Worm (Caenorhabditis elegans): ENCODE data around the gene pycr-1.

The pycr-1 gene

ce11 chrX:12179090-12179488, 32.5 kb downstream of the pycr-1 start:
- no peak for TF ChIP-seq hmg-11 (tag; optimal IDR thresholded peaks at IDR 0.05)
- peak; percentile 56 for TF ChIP-seq pha-4 (tag; optimal IDR thresholded peaks at IDR 0.05)

ce11 chrX:12179817-12180384, 33.3 kb downstream of the pycr-1 start:
- TF ChIP-seq tbx-2 (tag; optimal IDR thresholded peaks at IDR 0.05) = peak; percentile 34
- peak; percentile 64 for TF ChIP-seq lin-39 (tag; optimal IDR thresholded peaks at IDR 0.05)
- no peak for TF ChIP-seq unc-62 (GFP tag; optimal IDR thresholded peaks at IDR 0.05)
- TF ChIP-seq ceh-28 (tag; optimal IDR thresholded peaks at IDR 0.05) = no peak
- TF ChIP-seq aly-2 (tag; optimal IDR thresholded peaks at IDR 0.05) = no peak
- TF ChIP-seq nhr-43 (tag; optimal IDR thresholded peaks at IDR 0.05; ENCODE audit: poor library complexity, severe bottlenecking) = no peak
- no peak for TF ChIP-seq sea-2 (GFP tag; optimal IDR thresholded peaks at IDR 0.05)
- peak; percentile 48 for TF ChIP-seq egl-5 (tag; optimal IDR thresholded peaks at IDR 0.05)
- TF ChIP-seq jun-1 (tag; optimal IDR thresholded peaks at IDR 0.05) = no peak
- TF ChIP-seq nhr-25 (tag; optimal IDR thresholded peaks at IDR 0.05) = no peak
- no peak for TF ChIP-seq elt-3 (tag; optimal IDR thresholded peaks at IDR 0.05)
- no peak for TF ChIP-seq elt-2 (tag; optimal IDR thresholded peaks at IDR 0.05)
- no peak for TF ChIP-seq zag-1 (tag; optimal IDR thresholded peaks at IDR 0.05)
- no peak for TF ChIP-seq pqm-1 (tag; optimal IDR thresholded peaks at IDR 0.05)
- no peak for TF ChIP-seq mdl-1 (tag; optimal IDR thresholded peaks at IDR 0.05)

ce11 chrX:12180681-12181080, 34.0 kb downstream of the pycr-1 start:
- TF ChIP-seq nhr-43 (tag; optimal IDR thresholded peaks at IDR 0.05; ENCODE audit: poor library complexity, severe bottlenecking) (peak; percentile 73), nhr-23 (tag; optimal IDR thresholded peaks at IDR 0.05) (peak; percentile 45), lsy-12 (tag; optimal IDR thresholded peaks at IDR 0.05) (no peak), pha-4 (tag; optimal IDR thresholded peaks at IDR 0.05) (no peak), ZK546.5 (tag; optimal IDR thresholded peaks at IDR 0.05) (no peak), nhr-237 (tag; optimal IDR thresholded peaks at IDR 0.05) (no peak), R02D3.7 (tag; optimal IDR thresholded peaks at IDR 0.05) (no peak), ztf-4 (tag; optimal IDR thresholded peaks at IDR 0.05) (no peak), mdl-1 (tag; optimal IDR thresholded peaks at IDR 0.05) (no peak), elt-3 (tag; optimal IDR thresholded peaks at IDR 0.05) (no peak), unc-39 (tag; optimal IDR thresholded peaks at IDR 0.05) (no peak), lin-15B (tag; optimal IDR thresholded peaks at IDR 0.05) (no peak), lin-39 (tag; optimal IDR thresholded peaks at IDR 0.05) (no peak), ceh-16 (tag; optimal IDR thresholded peaks at IDR 0.05) (no peak), egl-5 (tag; optimal IDR thresholded peaks at IDR 0.05) (no peak), jun-1 (tag; optimal IDR thresholded peaks at IDR 0.05) (no peak), nhr-67 (tag; optimal IDR thresholded peaks at IDR 0.05) (no peak), nhr-28 (tag; optimal IDR thresholded peaks at IDR 0.05) (no peak), mml-1 (tag; optimal IDR thresholded peaks at IDR 0.05) (no peak), pqm-1 (tag; optimal IDR thresholded peaks at IDR 0.05) (no peak), tbx-2 (tag; optimal IDR thresholded peaks at IDR 0.05) (no peak), nhr-76 (tag; optimal IDR thresholded peaks at IDR 0.05) (no peak), fkh-10 (GFP tag; optimal IDR thresholded peaks at IDR 0.05) (no peak), nhr-77 (tag; optimal IDR thresholded peaks at IDR 0.05) (no peak), ztf-11 (tag; optimal IDR thresholded peaks at IDR 0.05) (no peak), zag-1 (tag; optimal IDR thresholded peaks at IDR 0.05) (no peak), ceh-82 (tag; optimal IDR thresholded peaks at IDR 0.05) (no peak), fos-1 (tag; optimal IDR thresholded peaks at IDR 0.05) (no peak), snpc-4 (tag; optimal IDR thresholded peaks at IDR 0.05) (no peak), fkh-2 (tag; optimal IDR thresholded peaks at IDR 0.05) (no peak), elt-2 (tag; optimal IDR thresholded peaks at IDR 0.05) (no peak), unc-62 (GFP tag; optimal IDR thresholded peaks at IDR 0.05) (peak; percentile 83), egl-27 (tag; optimal IDR thresholded peaks at IDR 0.05) (no peak), nfya-1 (tag; optimal IDR thresholded peaks at IDR 0.05; ENCODE audit: insufficient read depth) (peak; percentile 33), hmg-11 (tag; optimal IDR thresholded peaks at IDR 0.05) (no peak), ceh-28 (tag; optimal IDR thresholded peaks at IDR 0.05) (peak; percentile 54), nhr-25 (tag; optimal IDR thresholded peaks at IDR 0.05) (peak; percentile 82)
